Fruit fly (Drosophila melanogaster) whole organism, embryonic: ENCODE results near the gene Eig71Ed.

Experiments used
- CG10147 ChIP-seq: fragments of 200-800 bp; sonication (Bioruptor generic); optimal IDR thresholded peaks from 2 replicates; lab custom pipeline; 2019; ENCODE audit warnings: missing biosample characterization, mild to moderate bottlenecking, missing genetic modification characterization, moderate library complexity
- CG1024 ChIP-seq: fragments of 200-800 bp; sonication (Bioruptor generic); IDR thresholded peaks from 2 replicates; pipeline ENCODE4 v1.3.6; 2022; ENCODE audit warnings: missing biosample characterization, missing genetic modification characterization
- CG10543 ChIP-seq: fragments of 200-800 bp; sonication (Bioruptor generic); optimal IDR thresholded peaks from 3 replicates; lab custom pipeline; 2017; ENCODE audit warnings: missing biosample characterization, mild to moderate bottlenecking, missing genetic modification characterization, moderate library complexity
- CG11504 ChIP-seq: fragments of 200-800 bp; sonication (Bioruptor generic); optimal IDR thresholded peaks from 3 replicates; lab custom pipeline; 2019; ENCODE audit warnings: missing biosample characterization, mild to moderate bottlenecking, missing genetic modification characterization, moderate library complexity
- CG11695 ChIP-seq: fragments of 200-800 bp; sonication (Bioruptor generic); IDR thresholded peaks from 3 replicates; pipeline ENCODE4 v1.3.6; 2022; ENCODE audit warnings: missing biosample characterization, missing genetic modification characterization
- CG12219 ChIP-seq: fragments of 200-800 bp; sonication (Bioruptor generic); optimal IDR thresholded peaks from 3 replicates; lab custom pipeline; 2018; ENCODE audit warnings: missing biosample characterization, mild to moderate bottlenecking, missing genetic modification characterization
- CG13123 ChIP-seq: fragments of 200-800 bp; sonication (Bioruptor generic); optimal IDR thresholded peaks from 2 replicates; lab custom pipeline; 2016; ENCODE audit warnings: missing biosample characterization, missing genetic modification characterization
- CG14014 ChIP-seq: fragments of 200-800 bp; sonication (Bioruptor generic); IDR thresholded peaks from 2 replicates; pipeline ENCODE4 v1.3.6; 2022; ENCODE audit warnings: missing biosample characterization, missing genetic modification characterization
- CG14965 ChIP-seq: fragments of 200-800 bp; sonication (Bioruptor generic); optimal IDR thresholded peaks from 2 replicates; lab custom pipeline; 2016; ENCODE audit warnings: missing biosample characterization, missing genetic modification characterization, borderline replicate concordance
- CG15601 ChIP-seq: fragments of 200-800 bp; sonication (Bioruptor generic); optimal IDR thresholded peaks from 3 replicates; lab custom pipeline; 2019; ENCODE audit warnings: missing biosample characterization, mild to moderate bottlenecking, missing genetic modification characterization, moderate library complexity
- CG16863 ChIP-seq: fragments of 200-800 bp; sonication (Bioruptor generic); optimal IDR thresholded peaks from 3 replicates; lab custom pipeline; 2016; ENCODE audit warnings: missing biosample characterization, missing genetic modification characterization
- CG2129 ChIP-seq: fragments of 200-800 bp; sonication (Bioruptor generic); IDR thresholded peaks from 2 replicates; pipeline ENCODE4 v1.3.6; 2022; ENCODE audit warnings: missing biosample characterization, missing genetic modification characterization; ENCODE audit not compliant: partially characterized antibody
- CG31441 ChIP-seq: fragments of 200-800 bp; sonication (Bioruptor generic); IDR thresholded peaks from 2 replicates; pipeline ENCODE4 v1.3.6; 2022; ENCODE audit warnings: missing biosample characterization, missing genetic modification characterization
- CG34422 ChIP-seq: fragments of 200-800 bp; sonication (Bioruptor generic); IDR thresholded peaks from 3 replicates; pipeline ENCODE4 v1.3.6; 2022; ENCODE audit warnings: missing biosample characterization, missing genetic modification characterization
- CG4707 ChIP-seq: fragments of 200-800 bp; sonication (Bioruptor generic); optimal IDR thresholded peaks from 2 replicates; lab custom pipeline; 2018; ENCODE audit warnings: missing biosample characterization, mild to moderate bottlenecking, missing genetic modification characterization, moderate library complexity
- CG7928 ChIP-seq: fragments of 200-800 bp; sonication (Bioruptor generic); optimal IDR thresholded peaks from 2 replicates; lab custom pipeline; 2017; ENCODE audit warnings: missing biosample characterization, mild to moderate bottlenecking, missing genetic modification characterization
- CG7963 ChIP-seq: fragments of 200-800 bp; sonication (Bioruptor generic); IDR thresholded peaks from 3 replicates; pipeline ENCODE4 v1.3.6; 2022; ENCODE audit warnings: missing biosample characterization, missing genetic modification characterization; ENCODE audit not compliant: partially characterized antibody
- CG8359 ChIP-seq: fragments of 200-800 bp; sonication (Bioruptor generic); optimal IDR thresholded peaks from 2 replicates; lab custom pipeline; 2017; ENCODE audit warnings: missing biosample characterization, mild to moderate bottlenecking, missing genetic modification characterization, borderline replicate concordance
- CG8388 ChIP-seq: fragments of 200-800 bp; sonication (Bioruptor generic); optimal IDR thresholded peaks from 2 replicates; lab custom pipeline; 2019; ENCODE audit warnings: missing biosample characterization, mild to moderate bottlenecking, missing genetic modification characterization, moderate library complexity
- D19B ChIP-seq: fragments of 200-800 bp; sonication (Bioruptor generic); optimal IDR thresholded peaks from 2 replicates; lab custom pipeline; 2017; ENCODE audit warnings: missing biosample characterization, mild to moderate bottlenecking, missing genetic modification characterization
- Deaf1 ChIP-seq: fragments of 200-800 bp; optimal IDR thresholded peaks from 3 replicates; lab custom pipeline; 2019; ENCODE audit warnings: missing biosample characterization, mild to moderate bottlenecking, missing genetic modification characterization, moderate library complexity
- H2.0 ChIP-seq: fragments of 200-800 bp; sonication (Bioruptor generic); IDR thresholded peaks from 2 replicates; pipeline ENCODE4 v1.3.6; 2022; ENCODE audit warnings: missing biosample characterization, missing genetic modification characterization
- Hmx ChIP-seq: fragments of 200-800 bp; sonication (Bioruptor generic); optimal IDR thresholded peaks from 2 replicates; lab custom pipeline; 2016; ENCODE audit warnings: missing biosample characterization, missing genetic modification characterization
- Kr ChIP-seq: fragments of 200-800 bp; sonication (Bioruptor generic); optimal IDR thresholded peaks from 2 replicates; lab custom pipeline; 2017; ENCODE audit warnings: missing biosample characterization, mild to moderate bottlenecking, missing genetic modification characterization
- Mes4 ChIP-seq: fragments of 200-800 bp; sonication (Bioruptor generic); optimal IDR thresholded peaks from 2 replicates; lab custom pipeline; 2016; ENCODE audit warnings: missing biosample characterization, missing genetic modification characterization
- Nf-YC ChIP-seq: fragments of 200-800 bp; optimal IDR thresholded peaks from 3 replicates; lab custom pipeline; 2019; ENCODE audit warnings: missing biosample characterization, mild to moderate bottlenecking, missing genetic modification characterization, moderate library complexity
- Opbp ChIP-seq: fragments of 200-800 bp; sonication (Bioruptor generic); IDR thresholded peaks from 3 replicates; pipeline ENCODE4 v1.3.6; 2022; ENCODE audit warnings: missing biosample characterization, missing genetic modification characterization; ENCODE audit not compliant: partially characterized antibody
- Pdp1 ChIP-seq, 2 experiments: fragments of 200-800 bp; sonication (Bioruptor generic); optimal IDR thresholded peaks; 3 replicates each; lab custom pipeline; 2016; ENCODE audit warnings: missing biosample characterization in 2 of 2, missing genetic modification characterization in 2 of 2, mild to moderate bottlenecking in 1 of 2, moderate library complexity in 1 of 2
- Rx ChIP-seq: fragments of 200-800 bp; sonication (Bioruptor generic); IDR thresholded peaks from 2 replicates; pipeline ENCODE4 v1.3.6; 2022; ENCODE audit warnings: missing biosample characterization, missing genetic modification characterization
- Sry-β ChIP-seq: fragments of 200-800 bp; sonication (Bioruptor generic); optimal IDR thresholded peaks from 2 replicates; lab custom pipeline; 2018; ENCODE audit warnings: missing biosample characterization, mild to moderate bottlenecking, missing genetic modification characterization, moderate library complexity
- Stat92E ChIP-seq, 3 experiments: fragments of >200 bp in 2 of 3; fragments of 200-800 bp in 1 of 3; sonication (Bioruptor generic) in 1 of 3; optimal IDR thresholded peaks; 2 replicates each; lab custom pipeline; 2017 to 2019; ENCODE audit warnings: missing biosample characterization in 3 of 3, missing genetic modification characterization in 3 of 3, mild to moderate bottlenecking in 1 of 3, moderate library complexity in 1 of 3
- ap ChIP-seq: fragments of 200-800 bp; sonication (Bioruptor generic); IDR thresholded peaks from 2 replicates; pipeline ENCODE4 v1.3.6; 2022; ENCODE audit warnings: missing biosample characterization, missing genetic modification characterization
- ato ChIP-seq: fragments of 200-800 bp; sonication (Bioruptor generic); IDR thresholded peaks from 2 replicates; pipeline ENCODE4 v1.3.6; 2022; ENCODE audit warnings: missing biosample characterization, missing genetic modification characterization; ENCODE audit not compliant: partially characterized antibody
- bcd ChIP-seq: fragments of 200-800 bp; sonication (Bioruptor generic); optimal IDR thresholded peaks from 2 replicates; lab custom pipeline; 2017; ENCODE audit warnings: missing biosample characterization, mild to moderate bottlenecking, missing genetic modification characterization
- cad ChIP-seq: fragments of >200 bp; optimal IDR thresholded peaks from 2 replicates; lab custom pipeline; 2017; ENCODE audit warnings: missing biosample characterization, missing genetic modification characterization
- cas ChIP-seq: fragments of 200-800 bp; sonication (Bioruptor generic); IDR thresholded peaks from 2 replicates; pipeline ENCODE4 v1.3.6; 2022; ENCODE audit warnings: missing biosample characterization, missing genetic modification characterization
- chif ChIP-seq, 2 experiments: fragments of 200-800 bp; sonication (Bioruptor generic); optimal IDR thresholded peaks; 3 replicates each; lab custom pipeline; 2016; ENCODE audit warnings: missing biosample characterization in 2 of 2, missing genetic modification characterization in 2 of 2
- ci ChIP-seq: fragments of 200-800 bp; sonication (Bioruptor generic); IDR thresholded peaks from 3 replicates; pipeline ENCODE4 v1.3.6; 2022; ENCODE audit warnings: missing biosample characterization, missing genetic modification characterization
- dan ChIP-seq: fragments of 200-800 bp; sonication (Bioruptor generic); IDR thresholded peaks from 2 replicates; pipeline ENCODE4 v1.3.6; 2022; ENCODE audit warnings: missing biosample characterization, missing genetic modification characterization
- en ChIP-seq: fragments of 200-800 bp; sonication (Bioruptor generic); optimal IDR thresholded peaks from 2 replicates; lab custom pipeline; 2016; ENCODE audit warnings: missing biosample characterization, missing genetic modification characterization
- fd96Cb ChIP-seq: fragments of 200-800 bp; sonication (Bioruptor generic); optimal IDR thresholded peaks from 2 replicates; lab custom pipeline; 2018; ENCODE audit warnings: missing biosample characterization, mild to moderate bottlenecking, missing genetic modification characterization, moderate library complexity
- gcm2 ChIP-seq: fragments of 200-800 bp; sonication (Bioruptor generic); optimal IDR thresholded peaks from 2 replicates; lab custom pipeline; 2016; ENCODE audit warnings: missing biosample characterization, missing genetic modification characterization
- gro ChIP-seq: fragments of 200-800 bp; sonication (Bioruptor generic); optimal IDR thresholded peaks from 2 replicates; lab custom pipeline; 2016; ENCODE audit warnings: missing biosample characterization, missing genetic modification characterization
- insv ChIP-seq, 2 experiments: fragments of 200-800 bp; sonication (Bioruptor generic); optimal IDR thresholded peaks; 3 replicates each; lab custom pipeline; 2016 to 2018; ENCODE audit warnings: missing biosample characterization in 2 of 2, missing genetic modification characterization in 2 of 2
- mam ChIP-seq: fragments of 200-800 bp; sonication (Bioruptor generic); optimal IDR thresholded peaks from 3 replicates; lab custom pipeline; 2016; ENCODE audit warnings: missing biosample characterization, missing genetic modification characterization
- otp ChIP-seq: fragments of 200-800 bp; sonication (Bioruptor generic); IDR thresholded peaks from 3 replicates; pipeline ENCODE4, ENCODE4 v1.3.6; 2022; ENCODE audit warnings: missing biosample characterization, missing genetic modification characterization
- schlank ChIP-seq: fragments of 200-800 bp; sonication (Bioruptor generic); optimal IDR thresholded peaks from 2 replicates; lab custom pipeline; 2018; ENCODE audit warnings: missing biosample characterization, mild to moderate bottlenecking, missing genetic modification characterization
- sens ChIP-seq: fragments of 200-800 bp; sonication (Bioruptor generic); peaks from one replicate; lab custom pipeline; 2016; ENCODE audit warnings: missing biosample characterization, missing genetic modification characterization
- slp2 ChIP-seq: fragments of 200-800 bp; sonication (Bioruptor generic); optimal IDR thresholded peaks from 2 replicates; lab custom pipeline; 2016; ENCODE audit warnings: missing biosample characterization, missing genetic modification characterization
- vvl ChIP-seq: fragments of 200-800 bp; sonication (Bioruptor generic); IDR thresholded peaks from 2 replicates; pipeline ENCODE4 v1.3.6; 2022; ENCODE audit warnings: missing biosample characterization, missing genetic modification characterization

Gene Eig71Ed

DNA sequence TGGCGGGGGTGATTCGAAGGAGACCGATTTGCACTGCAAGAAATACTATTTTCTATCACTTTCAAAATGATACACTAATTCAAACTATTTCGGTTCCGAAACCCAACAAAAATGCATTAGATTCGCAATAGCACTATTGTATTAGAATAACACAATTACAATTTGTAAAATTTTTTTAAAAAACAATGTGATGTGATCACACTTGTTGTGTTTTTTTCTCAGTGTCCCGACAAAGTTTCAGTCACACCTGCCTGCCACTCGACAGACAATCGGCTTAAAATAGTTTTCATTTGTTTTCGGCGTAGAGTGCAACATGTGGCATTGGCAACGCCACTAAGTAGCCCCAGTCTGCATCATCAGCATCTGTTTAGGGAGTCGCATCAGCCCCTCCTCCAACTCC lies 22.8 kb downstream of the Eig71Ed start (continued):
- peak; percentile 42 for TF ChIP-seq CG1024 (GFP tag; lab: Robert Waterston, UW)
- peak; percentile 79; the same call in 2 of the 3 replicates for TF ChIP-seq otp (GFP tag; lab: Robert Waterston, UW)
- no peak for TF ChIP-seq CG7928 (GFP tag; lab: Kevin White, UChicago)
- no peak for TF ChIP-seq CG2129 (GFP tag; lab: Robert Waterston, UW)
- peak; percentile 99 for TF ChIP-seq sens (GFP tag; lab: Kevin White, UChicago)
- TF ChIP-seq Mes4 (GFP tag; lab: Kevin White, UChicago) = peak; percentile 53
- TF ChIP-seq gcm2 (GFP tag; lab: Kevin White, UChicago) = no peak
- TF ChIP-seq CG12219 = peak; percentile 55
- peak; percentile 62; the same call in 2 of the 3 replicates for TF ChIP-seq ci (GFP tag; lab: Robert Waterston, UW)
- peak; percentile 30; the same call in 1 of the 2 replicates for TF ChIP-seq H2.0 (GFP tag; lab: Robert Waterston, UW)
- TF ChIP-seq ap (GFP tag; lab: Robert Waterston, UW) = no peak
- TF ChIP-seq CG8388 = peak; percentile 79
- TF ChIP-seq vvl = peak; percentile 84
- TF ChIP-seq Pdp1 (GFP tag; optimal IDR thresholded peaks at IDR 0.05; lab: Kevin White, UChicago) = peak; percentile 59 to 71
- TF ChIP-seq CG16863 (GFP tag; lab: Kevin White, UChicago) = peak; percentile 58
- no peak for TF ChIP-seq Sry-β (GFP tag; lab: Kevin White, UChicago)
- peak; percentile 63 to 88 for TF ChIP-seq chif (GFP tag; optimal IDR thresholded peaks at IDR 0.05; lab: Kevin White, UChicago)
- no peak for TF ChIP-seq CG14965 (GFP tag; lab: Kevin White, UChicago)
- TF ChIP-seq Deaf1 = peak; percentile 15
- no peak for TF ChIP-seq CG4707 (GFP tag; lab: Kevin White, UChicago)
- no peak for TF ChIP-seq cas (GFP tag; lab: Robert Waterston, UW)
- TF ChIP-seq CG10147 (GFP tag; lab: Kevin White, UChicago) = no peak
- no peak for TF ChIP-seq Hmx (GFP tag; lab: Kevin White, UChicago)
- peak; percentile 55 for TF ChIP-seq bcd (GFP tag; lab: Kevin White, UChicago)
- TF ChIP-seq schlank (tag; lab: Kevin White, UChicago) = no peak
- TF ChIP-seq ato (GFP tag; lab: Robert Waterston, UW) = no peak
- no peak for TF ChIP-seq cad (GFP tag; lab: Kevin White, UChicago)
- TF ChIP-seq en (GFP tag; lab: Kevin White, UChicago) = no peak
- TF ChIP-seq Kr (GFP tag; lab: Kevin White, UChicago) = peak; percentile 11
- TF ChIP-seq mam = peak; percentile 11
- TF ChIP-seq CG15601 = peak; percentile 81
- TF ChIP-seq CG8359 = peak; percentile 59
- peak; percentile 40 for TF ChIP-seq Rx
- TF ChIP-seq dan (GFP tag; lab: Robert Waterston, UW) = peak; percentile 54; the same call in 1 of the 2 replicates
- TF ChIP-seq Stat92E (GFP tag; optimal IDR thresholded peaks at IDR 0.05; lab: Kevin White, UChicago) = peak in 1 of 3 experiments; percentile 51
- TF ChIP-seq insv (GFP tag; optimal IDR thresholded peaks at IDR 0.05; lab: Kevin White, UChicago) = no peak
- no peak for TF ChIP-seq Nf-YC (tag; lab: Kevin White, UChicago)
- peak; percentile 60 for TF ChIP-seq CG11504
- TF ChIP-seq CG13123 (GFP tag; lab: Kevin White, UChicago) = peak; percentile 17
- TF ChIP-seq D19B (GFP tag; lab: Kevin White, UChicago) = no peak
- peak; percentile 82 for TF ChIP-seq CG31441 (GFP tag; lab: Robert Waterston, UW)
- 0 out of 3 replicates have a peak, but pooled peaks have one; percentile 44 for TF ChIP-seq CG11695 (GFP tag; lab: Robert Waterston, UW)
- TF ChIP-seq Opbp (GFP tag; lab: Robert Waterston, UW) = no peak
- TF ChIP-seq CG7963 = no peak
- TF ChIP-seq CG10543 (GFP tag; lab: Kevin White, UChicago) = no peak
- TF ChIP-seq CG34422 (GFP tag; lab: Robert Waterston, UW) = peak; percentile 43; the same call in 1 of the 3 replicates
- TF ChIP-seq CG14014 (GFP tag; lab: Robert Waterston, UW) = no peak
- peak; percentile 53 for TF ChIP-seq slp2 (GFP tag; lab: Kevin White, UChicago)
- TF ChIP-seq fd96Cb (tag; lab: Kevin White, UChicago) = peak; percentile 78
- no peak for TF ChIP-seq gro (GFP tag; lab: Kevin White, UChicago)
